Fruit fly (Drosophila melanogaster): ENCODE measurements around the gene CG12003.

CG12003 gene

DNA sequence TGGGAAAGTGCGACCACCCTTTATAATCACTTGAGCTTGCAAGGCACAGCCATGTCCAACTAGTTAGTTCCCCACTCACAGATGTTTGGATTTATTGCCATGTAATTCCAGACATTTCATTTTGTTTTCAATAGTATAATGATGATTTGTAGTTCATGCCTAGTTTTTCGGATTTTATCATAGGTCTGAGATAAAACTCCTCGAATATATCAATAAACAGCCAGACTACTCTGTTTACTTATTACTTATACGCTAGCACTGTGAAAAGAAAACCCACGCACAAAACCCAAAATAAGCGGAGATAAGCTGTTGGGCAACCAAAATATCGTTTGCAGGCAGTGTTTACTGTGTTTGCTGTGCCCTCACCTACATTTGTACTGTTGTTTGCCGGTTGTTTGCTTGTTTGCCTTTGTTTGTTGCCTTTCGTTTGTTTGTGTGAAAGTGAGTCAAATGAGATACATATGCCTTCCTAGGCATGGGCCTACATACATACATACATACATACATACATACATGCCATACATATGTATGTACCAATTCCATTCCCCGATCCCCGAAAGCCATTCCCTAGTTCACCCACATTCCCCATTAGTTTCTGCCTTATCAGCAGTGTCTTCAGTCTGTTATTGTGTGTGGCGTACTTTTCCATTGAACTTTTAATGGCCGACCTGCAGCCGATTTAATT, 14.1 kb downstream of the CG12003 start (continued):
- TF ChIP-seq prd (optimal IDR thresholded peaks at IDR 0.05) = no peak
- peak; percentile 50; the same call in 1 of the 3 replicates for TF ChIP-seq prd (GFP tag; IDR thresholded peaks at IDR 0.05)
- TF ChIP-seq CG4617 (GFP tag; optimal IDR thresholded peaks at IDR 0.05; ENCODE audit: borderline replicate concordance) = peak; percentile 29
- no peak for TF ChIP-seq pita (GFP tag; optimal IDR thresholded peaks at IDR 0.05)
- peak; percentile 6 for TF ChIP-seq CG6854 (GFP tag; optimal IDR thresholded peaks at IDR 0.05)
- peak; percentile 59 for TF ChIP-seq HLH3B (GFP tag; IDR thresholded peaks at IDR 0.05)
- peak; percentile 44 for TF ChIP-seq CG9876 (GFP tag; optimal IDR thresholded peaks at IDR 0.05)
- TF ChIP-seq CG13424 (tag; optimal IDR thresholded peaks at IDR 0.05) = peak; percentile 74
- TF ChIP-seq CG31224 (GFP tag; IDR thresholded peaks at IDR 0.05) = no peak
- TF ChIP-seq NFAT (GFP tag; IDR thresholded peaks at IDR 0.05) = peak; percentile 67
- TF ChIP-seq CG14710 (tag; optimal IDR thresholded peaks at IDR 0.05) = peak; percentile 79
- no peak for TF ChIP-seq ato (GFP tag; IDR thresholded peaks at IDR 0.05; ENCODE audit: partially characterized antibody)
- peak; percentile 64 for TF ChIP-seq CG17912 (GFP tag; optimal IDR thresholded peaks at IDR 0.05)
- peak; percentile 90 for TF ChIP-seq MTF-1 (GFP tag; optimal IDR thresholded peaks at IDR 0.05; ENCODE audit: borderline replicate concordance)
- peak; percentile 37 for TF ChIP-seq ranshi (GFP tag; IDR thresholded peaks at IDR 0.05)
- TF ChIP-seq nau (GFP tag; optimal IDR thresholded peaks at IDR 0.05) = peak; percentile 86
- peak; percentile 76 for TF ChIP-seq nerfin-1 (tag; optimal IDR thresholded peaks at IDR 0.05)
- TF ChIP-seq Sry-β (GFP tag; optimal IDR thresholded peaks at IDR 0.05) = peak; percentile 57
- peak; percentile 25 for TF ChIP-seq tup (GFP tag; optimal IDR thresholded peaks at IDR 0.05)
- TF ChIP-seq CG10209 (GFP tag; optimal IDR thresholded peaks at IDR 0.05) = peak; percentile 81
- TF ChIP-seq Hr39 (optimal IDR thresholded peaks at IDR 0.05) = no peak
- TF ChIP-seq ems (GFP tag; optimal IDR thresholded peaks at IDR 0.05) = peak; percentile 22
- TF ChIP-seq Atf-2 (GFP tag; optimal IDR thresholded peaks at IDR 0.05) = peak; percentile 52
- TF ChIP-seq Usf (GFP tag; optimal IDR thresholded peaks at IDR 0.05) = peak; percentile 41
- TF ChIP-seq CG10959 (GFP tag; IDR thresholded peaks at IDR 0.05) = peak; percentile 45; the same call in 1 of the 2 replicates
- peak; percentile 44 for TF ChIP-seq fd96Cb (tag; optimal IDR thresholded peaks at IDR 0.05)
- no peak for TF ChIP-seq CG32532 (GFP tag; IDR thresholded peaks at IDR 0.05)
- peak; percentile 51; the same call in 1 of the 2 replicates for TF ChIP-seq Rfx (GFP tag; IDR thresholded peaks at IDR 0.05)
- TF ChIP-seq sens (GFP tag) = peak; percentile 98
- TF ChIP-seq Ada2b (GFP tag; IDR thresholded peaks at IDR 0.05) = 0 out of 2 replicates have a peak, but pooled peaks have one; percentile 4
- peak; percentile 76 for TF ChIP-seq gsb-n (tag; optimal IDR thresholded peaks at IDR 0.05)
- TF ChIP-seq Ptx1 (GFP tag; IDR thresholded peaks at IDR 0.05) = peak; percentile 72
- peak; percentile 67 for TF ChIP-seq CG3838 (GFP tag; optimal IDR thresholded peaks at IDR 0.05)
- peak; percentile 72 for TF ChIP-seq Sox102F (GFP tag; optimal IDR thresholded peaks at IDR 0.05)
- peak; percentile 35 for TF ChIP-seq CG10274 (GFP tag; optimal IDR thresholded peaks at IDR 0.05)
- peak; percentile 12; the same call in 1 of the 2 replicates for TF ChIP-seq slbo (GFP tag; IDR thresholded peaks at IDR 0.05)
- TF ChIP-seq CG3407 (GFP tag; optimal IDR thresholded peaks at IDR 0.05) = peak; percentile 86
- peak; percentile 62; the same call in 1 of the 2 replicates for TF ChIP-seq CG31441 (GFP tag; IDR thresholded peaks at IDR 0.05)
- TF ChIP-seq Ets65A (GFP tag) = peak; percentile 96
- TF ChIP-seq Scr (GFP tag; IDR thresholded peaks at IDR 0.05; ENCODE audit: partially characterized antibody) = no peak
- TF ChIP-seq Hmx (GFP tag; optimal IDR thresholded peaks at IDR 0.05) = no peak
- peak; percentile 66 for TF ChIP-seq CG8281 (tag; optimal IDR thresholded peaks at IDR 0.05)
- TF ChIP-seq gsb (GFP tag; IDR thresholded peaks at IDR 0.05) = no peak
- TF ChIP-seq H15 (GFP tag; IDR thresholded peaks at IDR 0.05) = no peak
- no peak for TF ChIP-seq CG11456 (GFP tag; IDR thresholded peaks at IDR 0.05)
- TF ChIP-seq CG8388 (GFP tag; optimal IDR thresholded peaks at IDR 0.05) = peak; percentile 76
- TF ChIP-seq zen (tag; optimal IDR thresholded peaks at IDR 0.05) = peak; percentile 83
- peak; percentile 43 for TF ChIP-seq stwl (tag; optimal IDR thresholded peaks at IDR 0.05)
- TF ChIP-seq hth (optimal IDR thresholded peaks at IDR 0.05) = no peak
- no peak for TF ChIP-seq Lpt (GFP tag; optimal IDR thresholded peaks at IDR 0.05)

All from whole organism, embryonic.